Worm (Caenorhabditis elegans): ENCODE data around the gene R05F9.7.

R05F9.7 gene

DNA sequence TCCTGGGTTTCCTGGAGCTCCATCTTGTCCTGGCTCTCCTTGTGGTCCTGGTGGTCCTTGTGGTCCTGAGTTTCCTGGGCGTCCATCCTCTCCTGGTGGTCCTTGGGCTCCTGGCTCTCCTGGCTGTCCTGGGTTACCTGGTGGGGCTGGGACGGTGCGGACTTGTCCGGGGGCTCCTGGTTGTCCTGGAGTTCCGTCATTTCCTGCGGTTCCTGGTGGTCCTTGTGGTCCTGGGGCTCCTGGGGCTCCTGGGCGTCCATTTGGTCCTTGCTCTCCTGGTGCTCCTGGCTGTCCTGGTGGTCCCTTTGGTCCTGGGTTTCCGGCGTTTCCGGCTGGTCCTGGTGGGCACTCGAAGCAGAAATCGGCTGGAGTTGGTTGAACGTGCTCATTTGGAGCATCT lies 13.7 kb upstream of the R05F9.7 start:
- TF ChIP-seq ref-1 (GFP tag; conservative IDR thresholded peaks at IDR 0.05), result 0 out of 2 replicates have a peak, but pooled peaks have one; percentile 9
- 0 out of 2 replicates have a peak, but pooled peaks have one; percentile 60 for TF ChIP-seq tab-1 (GFP tag; IDR thresholded peaks at IDR 0.05)

ce11 chrII:4873029-4873428 lies 13.0 kb upstream of the R05F9.7 start, which contains the start of gene col-73:
col-73 (minus strand) TSS chrII:4873129.
- TF ChIP-seq flt-1 (GFP tag; IDR thresholded peaks at IDR 0.05), result no peak
- TF ChIP-seq klf-2 (GFP tag; conservative IDR thresholded peaks at IDR 0.05), result no peak
- no peak for TF ChIP-seq tab-1 (GFP tag; IDR thresholded peaks at IDR 0.05)
- TF ChIP-seq med-1 (GFP tag; optimal IDR thresholded peaks at IDR 0.05; ENCODE audit: insufficient read depth), result no peak
- no peak for TF ChIP-seq T22C8.4 (GFP tag; IDR thresholded peaks at IDR 0.05)
- TF ChIP-seq ztf-23 (GFP tag; IDR thresholded peaks at IDR 0.05), result no peak
- no peak for TF ChIP-seq ztf-29 (GFP tag; IDR thresholded peaks at IDR 0.05)
- no peak for TF ChIP-seq ref-1 (GFP tag; conservative IDR thresholded peaks at IDR 0.05)
- TF ChIP-seq cog-1 (tag; optimal IDR thresholded peaks at IDR 0.05), result no peak

DNA sequence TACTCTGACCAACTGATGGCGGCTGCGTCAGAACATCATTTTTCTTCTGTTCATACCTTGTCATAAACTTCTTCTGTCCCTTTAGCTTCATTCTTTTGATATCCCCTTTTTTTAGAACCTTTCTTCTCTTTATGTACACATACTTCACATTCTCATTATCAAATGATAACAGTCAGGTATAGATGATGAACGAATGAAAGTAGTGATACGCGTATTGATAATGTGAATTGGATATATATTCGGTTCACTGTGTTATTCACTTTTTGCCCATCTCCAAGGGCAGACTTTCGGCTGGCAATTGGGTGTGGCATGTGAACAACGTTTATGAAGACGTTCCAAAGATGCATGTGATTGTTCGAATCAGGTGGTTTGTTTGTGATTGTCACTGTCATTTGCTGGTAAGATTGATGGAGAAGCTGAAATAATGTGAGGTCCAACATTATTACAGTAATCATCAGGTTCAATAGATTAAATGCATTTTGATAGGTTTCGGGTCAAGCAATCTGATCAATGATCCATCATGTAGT lies 11.7 kb upstream of the R05F9.7 start, which contains the start of gene F11G11.15:
Gene F11G11.15, plus strand, starts transcription at position 511 of the 527 bp plus-strand sequence.
- no peak for TF ChIP-seq klf-2 (GFP tag; conservative IDR thresholded peaks at IDR 0.05)
- TF ChIP-seq ztf-23 (GFP tag; IDR thresholded peaks at IDR 0.05), result no peak
- TF ChIP-seq ref-1 (GFP tag; conservative IDR thresholded peaks at IDR 0.05), result no peak
- no peak for TF ChIP-seq cog-1 (tag; optimal IDR thresholded peaks at IDR 0.05)
- no peak for TF ChIP-seq T22C8.4 (GFP tag; IDR thresholded peaks at IDR 0.05)
- TF ChIP-seq tab-1 (GFP tag; IDR thresholded peaks at IDR 0.05), result no peak
- no peak for TF ChIP-seq flt-1 (GFP tag; IDR thresholded peaks at IDR 0.05)
- no peak for TF ChIP-seq med-1 (GFP tag; optimal IDR thresholded peaks at IDR 0.05; ENCODE audit: insufficient read depth)
- TF ChIP-seq ztf-29 (GFP tag; IDR thresholded peaks at IDR 0.05), result no peak

DNA sequence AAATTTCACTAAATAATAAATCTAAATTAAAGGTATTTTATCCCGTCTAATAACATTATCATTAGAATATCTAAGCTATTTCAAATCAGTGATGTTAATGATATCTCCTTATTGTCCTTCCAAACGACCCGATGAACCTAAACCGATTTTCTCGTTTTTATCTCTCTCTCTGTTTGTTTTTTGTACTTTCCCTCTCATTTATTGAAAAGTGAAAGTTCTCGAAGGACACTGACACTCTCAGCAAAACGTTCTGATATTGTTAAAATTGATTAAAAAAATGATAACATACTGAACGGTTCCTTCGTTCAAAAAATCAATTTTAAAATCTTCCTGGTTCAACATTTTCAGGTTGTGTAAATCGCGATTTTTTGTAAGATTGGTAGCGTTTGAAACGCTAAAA lies 10.0 kb upstream of the R05F9.7 start, which contains the start of gene F11G11.13:
Gene F11G11.13, minus strand, starts transcription at position 89 of the 400 bp plus-strand sequence.
- TF ChIP-seq ref-1 (GFP tag; conservative IDR thresholded peaks at IDR 0.05), result no peak
- TF ChIP-seq tab-1 (GFP tag; IDR thresholded peaks at IDR 0.05), result no peak
- TF ChIP-seq cog-1 (tag; optimal IDR thresholded peaks at IDR 0.05), result no peak
- no peak for TF ChIP-seq T22C8.4 (GFP tag; IDR thresholded peaks at IDR 0.05)
- TF ChIP-seq flt-1 (GFP tag; IDR thresholded peaks at IDR 0.05), result no peak
- TF ChIP-seq med-1 (GFP tag; optimal IDR thresholded peaks at IDR 0.05; ENCODE audit: insufficient read depth), result no peak
- no peak for TF ChIP-seq ztf-23 (GFP tag; IDR thresholded peaks at IDR 0.05)
- TF ChIP-seq ztf-29 (GFP tag; IDR thresholded peaks at IDR 0.05), result no peak
- no peak for TF ChIP-seq klf-2 (GFP tag; conservative IDR thresholded peaks at IDR 0.05)

DNA sequence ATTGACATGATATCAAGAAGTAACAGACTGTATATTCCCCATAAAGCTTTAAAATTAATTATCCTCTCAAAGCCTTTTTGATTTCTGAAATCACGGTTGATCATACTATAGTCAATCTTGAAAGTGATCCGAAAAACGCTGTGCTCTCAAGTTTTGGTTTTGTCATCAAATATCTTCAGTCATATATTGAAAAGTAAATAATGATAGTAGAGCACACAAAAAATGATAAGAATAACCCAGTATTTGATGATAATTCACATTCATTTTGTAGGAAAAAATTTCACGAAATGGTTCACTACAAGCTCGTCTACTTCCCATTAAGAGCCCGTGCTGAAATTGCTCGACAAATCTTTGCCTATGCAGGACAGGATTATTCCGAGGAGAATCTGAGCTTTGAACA lies 6.4 kb upstream of the R05F9.7 start, which contains the start of gene gst-6:
Gene gst-6, plus strand, starts transcription at position 263 of the 400 bp plus-strand sequence.
- TF ChIP-seq cog-1 (tag; optimal IDR thresholded peaks at IDR 0.05) (no peak), ref-1 (GFP tag; conservative IDR thresholded peaks at IDR 0.05) (no peak), flt-1 (GFP tag; IDR thresholded peaks at IDR 0.05) (no peak), T22C8.4 (GFP tag; IDR thresholded peaks at IDR 0.05) (no peak)

- TF ChIP-seq ztf-23 (GFP tag; IDR thresholded peaks at IDR 0.05) (no peak), ztf-29 (GFP tag; IDR thresholded peaks at IDR 0.05) (no peak), ref-1 (GFP tag; conservative IDR thresholded peaks at IDR 0.05) (no peak), flt-1 (GFP tag; IDR thresholded peaks at IDR 0.05) (no peak), cog-1 (tag; optimal IDR thresholded peaks at IDR 0.05) (no peak), T22C8.4 (GFP tag; IDR thresholded peaks at IDR 0.05) (no peak), tab-1 (GFP tag; IDR thresholded peaks at IDR 0.05) (no peak), klf-2 (GFP tag; conservative IDR thresholded peaks at IDR 0.05) (no peak)
These were observed 4.3 kb upstream of the R05F9.7 start, which contains the start of gene gst-7 for ce11 chrII:4881727-4882126. gst-7 (plus strand) TSS chrII:4882062.

DNA sequence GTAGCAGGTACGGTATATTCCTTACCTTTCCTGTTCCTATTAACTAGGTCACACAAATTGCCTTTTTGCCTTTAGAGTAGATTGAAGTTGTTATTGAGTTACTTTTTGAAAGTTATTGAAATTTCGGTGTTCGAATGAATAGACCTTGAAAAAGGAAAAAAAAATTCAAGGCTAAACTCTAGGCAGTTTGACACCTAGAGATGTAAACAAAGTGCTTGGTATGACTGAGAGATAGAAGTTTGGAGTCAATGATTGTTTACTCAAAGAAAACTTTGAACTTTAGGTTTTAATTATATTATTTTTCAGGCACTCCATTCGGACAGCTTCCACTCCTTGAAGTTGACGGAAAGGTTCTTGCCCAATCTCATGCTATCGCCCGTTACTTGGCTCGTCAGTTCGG lies 3.6 kb upstream of the R05F9.7 start:
- TF ChIP-seq ztf-23 (GFP tag; IDR thresholded peaks at IDR 0.05), result no peak
- no peak for TF ChIP-seq tab-1 (GFP tag; IDR thresholded peaks at IDR 0.05)
- no peak for TF ChIP-seq ztf-29 (GFP tag; IDR thresholded peaks at IDR 0.05)
- TF ChIP-seq klf-2 (GFP tag; conservative IDR thresholded peaks at IDR 0.05), result no peak
- TF ChIP-seq T22C8.4 (GFP tag; IDR thresholded peaks at IDR 0.05), result no peak
- no peak for TF ChIP-seq cog-1 (tag; optimal IDR thresholded peaks at IDR 0.05)
- TF ChIP-seq med-1 (GFP tag; optimal IDR thresholded peaks at IDR 0.05; ENCODE audit: insufficient read depth), result no peak
- no peak for TF ChIP-seq ref-1 (GFP tag; conservative IDR thresholded peaks at IDR 0.05)
- TF ChIP-seq flt-1 (GFP tag; IDR thresholded peaks at IDR 0.05), result no peak

DNA sequence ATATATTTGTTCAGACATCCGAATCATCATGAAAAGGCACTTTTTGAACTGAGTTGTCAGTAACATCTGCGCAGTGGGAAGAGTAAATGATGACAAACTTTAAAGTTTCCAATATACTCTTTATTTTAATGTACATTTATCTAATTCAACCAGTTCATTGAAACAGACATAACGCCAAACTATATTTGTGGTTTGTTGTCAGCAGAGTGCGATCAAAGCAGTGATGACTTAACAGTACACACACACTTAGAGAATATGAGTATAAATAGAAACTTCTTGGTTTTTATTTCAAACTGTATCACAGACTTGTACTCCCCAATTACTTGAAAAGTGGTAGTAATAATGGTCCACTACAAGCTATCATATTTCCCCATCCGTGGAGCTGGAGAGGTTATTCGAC lies 2.7 kb upstream of the R05F9.7 start, which contains the start of gene gst-8:
Gene gst-8, plus strand, starts transcription at position 301 of the 400 bp plus-strand sequence.
- TF ChIP-seq tab-1 (GFP tag; IDR thresholded peaks at IDR 0.05) (no peak), med-1 (GFP tag; optimal IDR thresholded peaks at IDR 0.05; ENCODE audit: insufficient read depth) (no peak), T22C8.4 (GFP tag; IDR thresholded peaks at IDR 0.05) (no peak), ztf-23 (GFP tag; IDR thresholded peaks at IDR 0.05) (no peak), ref-1 (GFP tag; conservative IDR thresholded peaks at IDR 0.05) (no peak), klf-2 (GFP tag; conservative IDR thresholded peaks at IDR 0.05) (no peak), cog-1 (tag; optimal IDR thresholded peaks at IDR 0.05) (no peak), ztf-29 (GFP tag; IDR thresholded peaks at IDR 0.05) (no peak)

ce11 chrII:4884403-4884802 lies 1.7 kb upstream of the R05F9.7 start:
- no peak for TF ChIP-seq med-1 (GFP tag; optimal IDR thresholded peaks at IDR 0.05; ENCODE audit: insufficient read depth)
- no peak for TF ChIP-seq klf-2 (GFP tag; conservative IDR thresholded peaks at IDR 0.05)
- no peak for TF ChIP-seq ztf-23 (GFP tag; IDR thresholded peaks at IDR 0.05)
- no peak for TF ChIP-seq ref-1 (GFP tag; conservative IDR thresholded peaks at IDR 0.05)
- TF ChIP-seq tab-1 (GFP tag; IDR thresholded peaks at IDR 0.05), result no peak
- TF ChIP-seq cog-1 (tag; optimal IDR thresholded peaks at IDR 0.05), result no peak
